Worm (Caenorhabditis elegans) whole organism, L4/young adult: Measurements from ENCODE around the gene nfi-1.

Experiments used
- W03F9.2 ChIP-seq: fragments of 150-350 bp; optimal IDR thresholded peaks from 2 replicates; lab custom pipeline; 2014; ENCODE audit warnings: missing biosample characterization, missing genetic modification characterization
- dao-5 ChIP-seq: sonication (generic microtip); optimal IDR thresholded peaks from 2 replicates; lab custom pipeline; 2016; ENCODE audit warnings: missing genotype, missing genetic modification characterization, moderate library complexity, missing compliant biosample characterization
- him-1 ChIP-seq: sonication (generic microtip); optimal IDR thresholded peaks from 2 replicates; lab custom pipeline; 2016; ENCODE audit warnings: missing genotype, missing genetic modification reagents, missing genetic modification characterization, missing compliant biosample characterization

- no peak for TF ChIP-seq dao-5 (tag; lab: Kevin White, UChicago)
- TF ChIP-seq him-1 = no peak
- TF ChIP-seq W03F9.2 (tag; lab: Kevin White, UChicago) = no peak
These were observed 9.3 kb downstream of the nfi-1 start for ce11 chrII:7547269-7547668.
